Fruit fly (Drosophila melanogaster): ENCODE measurements around the gene CG14050.

The CG14050 gene

dm6 chrX:2298708-2299370 lies 27.2 kb downstream of the CG14050 start (continued):
- TF ChIP-seq Ssrp (tag; optimal IDR thresholded peaks at IDR 0.05) (peak; percentile 82), Hand (GFP tag; optimal IDR thresholded peaks at IDR 0.05) (no peak), ato (GFP tag; IDR thresholded peaks at IDR 0.05; ENCODE audit: partially characterized antibody) (no peak), fd64A (GFP tag; optimal IDR thresholded peaks at IDR 0.05) (peak; percentile 87), sens-2 (GFP tag; IDR thresholded peaks at IDR 0.05) (peak; percentile 92), CG7357 (GFP tag; IDR thresholded peaks at IDR 0.05) (no peak), CG7963 (GFP tag; IDR thresholded peaks at IDR 0.05; ENCODE audit: partially characterized antibody) (no peak), Poxn (GFP tag; IDR thresholded peaks at IDR 0.05) (no peak), D19B (GFP tag; optimal IDR thresholded peaks at IDR 0.05) (no peak), CG10979 (tag; optimal IDR thresholded peaks at IDR 0.05) (peak; percentile 90), stc (GFP tag; IDR thresholded peaks at IDR 0.05) (peak; percentile 83), fd102C (GFP tag; optimal IDR thresholded peaks at IDR 0.05) (peak; percentile 90), Dad (GFP tag; optimal IDR thresholded peaks at IDR 0.05) (peak; percentile 55), otp (GFP tag; IDR thresholded peaks at IDR 0.05) (peak; percentile 93), HHEX (GFP tag; optimal IDR thresholded peaks at IDR 0.05) (peak; percentile 64), CG12769 (tag; optimal IDR thresholded peaks at IDR 0.05) (peak; percentile 67), CG7271 (tag; optimal IDR thresholded peaks at IDR 0.05) (peak; percentile 68), CG8089 (GFP tag; optimal IDR thresholded peaks at IDR 0.05) (peak; percentile 82), z (GFP tag; IDR thresholded peaks at IDR 0.05) (peak; percentile 49; the same call in 1 of the 3 replicates), CG14710 (tag; optimal IDR thresholded peaks at IDR 0.05) (peak; percentile 83), Sox102F (GFP tag; optimal IDR thresholded peaks at IDR 0.05) (peak; percentile 87), CG9876 (GFP tag; optimal IDR thresholded peaks at IDR 0.05) (peak; percentile 40), gsb-n (tag; optimal IDR thresholded peaks at IDR 0.05) (peak; percentile 91), ERR (GFP tag; optimal IDR thresholded peaks at IDR 0.05) (peak; percentile 45), tna (GFP tag; IDR thresholded peaks at IDR 0.05; ENCODE audit: partially characterized antibody) (no peak), Sox100B (GFP tag; optimal IDR thresholded peaks at IDR 0.05) (peak; percentile 71), CG12391 (tag; optimal IDR thresholded peaks at IDR 0.05) (peak; percentile 91), abd-A (tag; optimal IDR thresholded peaks at IDR 0.05) (no peak), CrebB (tag; optimal IDR thresholded peaks at IDR 0.05) (peak; percentile 73), Hr78 (GFP tag; optimal IDR thresholded peaks at IDR 0.05) (peak in 1 of 2 experiments; percentile 58), CG3163 (GFP tag; optimal IDR thresholded peaks at IDR 0.05) (peak; percentile 54), toy (GFP tag; IDR thresholded peaks at IDR 0.05) (no peak), B-H2 (GFP tag; optimal IDR thresholded peaks at IDR 0.05) (no peak), zf30C (GFP tag; optimal IDR thresholded peaks at IDR 0.05) (no peak), CG1602 (GFP tag; optimal IDR thresholded peaks at IDR 0.05) (peak; percentile 83), dysf (GFP tag; IDR thresholded peaks at IDR 0.05) (peak; percentile 66; the same call in 2 of the 3 replicates), cad (GFP tag; optimal IDR thresholded peaks at IDR 0.05) (no peak), CoRest (tag; optimal IDR thresholded peaks at IDR 0.05) (peak; percentile 76), CG14667 (GFP tag; IDR thresholded peaks at IDR 0.05) (peak; percentile 41; the same call in 1 of the 2 replicates), CG31365 (tag; optimal IDR thresholded peaks at IDR 0.05) (peak; percentile 34), ro (GFP tag; IDR thresholded peaks at IDR 0.05) (no peak), CG10543 (GFP tag; optimal IDR thresholded peaks at IDR 0.05) (no peak), CG2116 (GFP tag; optimal IDR thresholded peaks at IDR 0.05) (peak; percentile 28), al (GFP tag; IDR thresholded peaks at IDR 0.05) (no peak), lov (optimal IDR thresholded peaks at IDR 0.05) (no peak), lov (GFP tag; IDR thresholded peaks at IDR 0.05) (peak; percentile 91), CG12104 (GFP tag; optimal IDR thresholded peaks at IDR 0.05) (peak; percentile 43), CG6254 (GFP tag; optimal IDR thresholded peaks at IDR 0.05) (peak; percentile 72), Dll (GFP tag; IDR thresholded peaks at IDR 0.05; ENCODE audit: partially characterized antibody) (no peak)
